Worm (Caenorhabditis elegans): ENCODE data around the gene R155.3.

ce11 chrIII:1925786-1926185 is 50.8 kb downstream of the R155.3 start:
- TF ChIP-seq C16A3.4 (tag; optimal IDR thresholded peaks at IDR 0.05): no peak
- no peak for TF ChIP-seq lin-35 (GFP tag; optimal IDR thresholded peaks at IDR 0.05)
- TF ChIP-seq egl-13 (tag; optimal IDR thresholded peaks at IDR 0.05): no peak
- no peak for TF ChIP-seq lin-39 (tag; optimal IDR thresholded peaks at IDR 0.05)
- TF ChIP-seq aly-2 (tag; optimal IDR thresholded peaks at IDR 0.05): no peak
- no peak for TF ChIP-seq nhr-84 (tag; optimal IDR thresholded peaks at IDR 0.05)
